Worm (Caenorhabditis elegans): Measurements from ENCODE around the gene F21D5.9.

DNA sequence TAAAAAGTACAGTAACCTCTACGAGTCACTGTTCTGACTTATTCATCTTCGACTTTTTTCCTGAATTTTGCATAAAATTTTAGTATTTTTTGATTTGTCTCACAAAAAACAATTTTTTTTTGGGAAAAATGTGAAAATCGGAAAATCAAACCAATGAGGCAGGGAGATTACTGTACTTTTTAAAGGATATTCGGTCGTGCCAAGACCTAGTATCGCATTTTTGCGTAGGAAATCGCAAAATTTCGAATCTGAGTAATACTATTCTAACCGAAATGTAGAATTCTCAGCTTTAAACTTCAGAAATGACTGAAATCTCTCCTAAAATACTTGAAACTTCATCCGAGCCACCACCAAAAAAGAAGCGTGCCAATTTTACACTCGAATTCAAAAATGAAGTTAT, 14.0 kb downstream of the F21D5.9 start, which contains the start of gene F21D5.4:
- TF ChIP-seq fkh-6 (tag; optimal IDR thresholded peaks at IDR 0.05) = no peak
- TF ChIP-seq ama-1 (optimal IDR thresholded peaks at IDR 0.05) = no peak
- TF ChIP-seq lim-6 (tag; optimal IDR thresholded peaks at IDR 0.05) = no peak
- TF ChIP-seq hlh-8 (tag; optimal IDR thresholded peaks at IDR 0.05) = no peak
- no peak for TF ChIP-seq nfya-1 (tag; optimal IDR thresholded peaks at IDR 0.05)
